Worm (Caenorhabditis elegans) whole organism, L2 larva: Measurements from ENCODE around the gene C54E4.4.

ENCODE experiments used
- ama-1 ChIP-seq: fragments of 150-350 bp; optimal IDR thresholded peaks from 2 replicates; lab custom pipeline; 2018; ENCODE audit warnings: inconsistent platforms
- lsy-2 ChIP-seq, 2 experiments: fragments of 150-350 bp in 1 of 2; sonication (generic microtip) in 1 of 2; optimal IDR thresholded peaks; 2 replicates each; lab custom pipeline; 2014 to 2017; ENCODE audit warnings: missing biosample characterization in 2 of 2, missing genetic modification characterization in 2 of 2
- nhr-23 ChIP-seq: fragments of 150-350 bp; optimal IDR thresholded peaks from 2 replicates; lab custom pipeline; 2014; ENCODE audit warnings: missing biosample characterization, missing genetic modification reagents, missing genetic modification characterization
- nhr-237 ChIP-seq: fragments of 150-350 bp; optimal IDR thresholded peaks from 2 replicates; lab custom pipeline; 2014; ENCODE audit warnings: missing biosample characterization, missing genetic modification characterization
- nhr-77 ChIP-seq: fragments of 150-350 bp; optimal IDR thresholded peaks from 2 replicates; lab custom pipeline; 2014; ENCODE audit warnings: missing biosample characterization, missing genetic modification characterization
- sma-3 ChIP-seq: sonication (generic microtip); optimal IDR thresholded peaks from 2 replicates; lab custom pipeline; 2016; ENCODE audit warnings: missing genetic modification reagents, missing genetic modification characterization, missing compliant biosample characterization
- unc-39 ChIP-seq: fragments of 150-350 bp; optimal IDR thresholded peaks from 2 replicates; lab custom pipeline; 2014; ENCODE audit warnings: missing biosample characterization, missing genetic modification characterization
- ztf-11 ChIP-seq: sonication (generic microtip); optimal IDR thresholded peaks from 2 replicates; lab custom pipeline; 2017; ENCODE audit warnings: missing biosample characterization, missing genetic modification characterization
- ztf-4 ChIP-seq: fragments of 150-350 bp; optimal IDR thresholded peaks from 2 replicates; lab custom pipeline; 2014; ENCODE audit warnings: missing biosample characterization, missing genetic modification characterization

- TF ChIP-seq ztf-4 (tag; lab: Kevin White, UChicago) (no peak), nhr-237 (no peak), ama-1 (lab: Kevin White, UChicago) (no peak), nhr-23 (no peak), nhr-77 (no peak), sma-3 (GFP tag; lab: Kevin White, UChicago) (no peak), unc-39 (tag; lab: Kevin White, UChicago) (no peak), ztf-11 (tag; lab: Kevin White, UChicago) (no peak), lsy-2 (tag; optimal IDR thresholded peaks at IDR 0.05; lab: Kevin White, UChicago) (peak in 1 of 2 experiments; percentile 17)
These were observed 24.6 kb upstream of the C54E4.4 start for ce11 chrIV:2193037-2193436.
